Worm (Caenorhabditis elegans): Measurements from ENCODE around the gene F20D6.10.

The F20D6.10 gene

DNA sequence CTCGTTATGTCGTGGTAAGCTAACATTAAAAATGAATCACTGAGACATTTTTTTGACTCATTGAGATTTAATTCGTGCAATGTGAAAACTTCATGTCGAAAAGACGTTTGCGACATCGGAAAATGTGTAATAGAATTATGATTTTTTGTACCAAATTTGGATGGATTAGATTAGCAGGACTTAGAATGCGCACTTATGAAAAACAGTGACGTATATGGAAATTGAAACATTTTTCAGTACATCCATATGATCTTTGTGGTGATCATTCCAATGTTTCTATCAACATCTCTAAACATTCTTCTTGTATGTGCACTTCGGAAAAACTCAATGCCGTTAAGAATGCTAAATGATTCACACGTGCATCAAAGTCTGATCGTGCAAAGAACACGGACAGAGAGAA lies 51.2 kb downstream of the F20D6.10 start:
- TF ChIP-seq pha-4 (GFP tag; IDR thresholded peaks at IDR 0.05) (no peak), pha-4 (tag; optimal IDR thresholded peaks at IDR 0.05) (no peak), unc-62 (GFP tag; optimal IDR thresholded peaks at IDR 0.05 in 1 of 2) (peak in 1 of 2 experiments; percentile 95), unc-62 (tag; optimal IDR thresholded peaks at IDR 0.05) (no peak), ceh-32 (tag; optimal IDR thresholded peaks at IDR 0.05; ENCODE audit: poor library complexity) (no peak), nhr-48 (tag; optimal IDR thresholded peaks at IDR 0.05) (no peak)

DNA sequence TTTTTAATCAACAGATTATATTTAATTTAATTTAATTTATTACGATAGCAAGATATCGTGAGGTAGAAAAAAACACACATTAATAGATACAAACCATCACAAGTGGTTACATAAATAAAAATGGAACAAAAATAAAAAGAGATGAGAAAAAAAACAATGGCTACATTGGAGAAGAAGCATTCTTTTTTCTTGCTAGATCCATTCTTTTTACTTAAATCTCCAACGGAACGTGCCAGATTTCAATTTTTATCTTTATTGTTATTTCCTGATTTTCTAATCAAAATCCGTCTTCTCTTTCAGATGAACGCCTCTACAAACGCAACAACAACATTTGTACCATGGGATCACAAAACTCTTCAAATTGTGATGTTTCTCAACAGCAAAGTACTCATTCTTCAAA lies 52.1 kb downstream of the F20D6.10 start, which contains the start of gene D1014.2:
Gene D1014.2 (plus strand): TSS at position 301 of the 400 bp plus-strand sequence.
- no peak for TF ChIP-seq lin-13 (GFP tag; optimal IDR thresholded peaks at IDR 0.05)
- TF ChIP-seq snpc-4 (tag; optimal IDR thresholded peaks at IDR 0.05): no peak
- TF ChIP-seq madf-5 (GFP tag; IDR thresholded peaks at IDR 0.05): no peak
- no peak for TF ChIP-seq duxl-1 (tag; optimal IDR thresholded peaks at IDR 0.05; ENCODE audit: poor library complexity)
- TF ChIP-seq jun-1 (tag; optimal IDR thresholded peaks at IDR 0.05): no peak
- no peak for TF ChIP-seq lin-1 (GFP tag; IDR thresholded peaks at IDR 0.05)
- TF ChIP-seq R02D3.7 (tag; optimal IDR thresholded peaks at IDR 0.05): no peak
- TF ChIP-seq nhr-10 (tag; optimal IDR thresholded peaks at IDR 0.05): no peak
- no peak for TF ChIP-seq zfp-2 (tag; optimal IDR thresholded peaks at IDR 0.05)
- TF ChIP-seq nhr-102 (tag; optimal IDR thresholded peaks at IDR 0.05): no peak
- TF ChIP-seq lin-39 (tag; optimal IDR thresholded peaks at IDR 0.05): no peak
- no peak for TF ChIP-seq F44E2.7 (GFP tag; IDR thresholded peaks at IDR 0.05)

All from whole organism, L4 larva.